Fruit fly (Drosophila melanogaster) whole organism: ENCODE results near the gene CG6927.

Experiments used
- CG8478 ChIP-seq: fragments of >200 bp; optimal IDR thresholded peaks from 2 replicates; lab custom pipeline; 2018; ENCODE audit warnings: inconsistent platforms
- Dll ChIP-seq: fragments of >200 bp; optimal IDR thresholded peaks from 2 replicates; lab custom pipeline; 2017
- EcR ChIP-seq, 2 experiments: fragments of >200 bp; optimal IDR thresholded peaks; 2 replicates each; lab custom pipeline; 2017; ENCODE audit warnings: missing biosample characterization in 2 of 2, missing genetic modification characterization in 2 of 2, missing genetic modification reagents in 2 of 2
- psq ChIP-seq: fragments of >200 bp; optimal IDR thresholded peaks from 2 replicates; lab custom pipeline; 2017
- usp ChIP-seq: fragments of >200 bp; optimal IDR thresholded peaks from 2 replicates; lab custom pipeline; 2017; ENCODE audit warnings: missing biosample characterization, missing genetic modification characterization, mixed read lengths

DNA sequence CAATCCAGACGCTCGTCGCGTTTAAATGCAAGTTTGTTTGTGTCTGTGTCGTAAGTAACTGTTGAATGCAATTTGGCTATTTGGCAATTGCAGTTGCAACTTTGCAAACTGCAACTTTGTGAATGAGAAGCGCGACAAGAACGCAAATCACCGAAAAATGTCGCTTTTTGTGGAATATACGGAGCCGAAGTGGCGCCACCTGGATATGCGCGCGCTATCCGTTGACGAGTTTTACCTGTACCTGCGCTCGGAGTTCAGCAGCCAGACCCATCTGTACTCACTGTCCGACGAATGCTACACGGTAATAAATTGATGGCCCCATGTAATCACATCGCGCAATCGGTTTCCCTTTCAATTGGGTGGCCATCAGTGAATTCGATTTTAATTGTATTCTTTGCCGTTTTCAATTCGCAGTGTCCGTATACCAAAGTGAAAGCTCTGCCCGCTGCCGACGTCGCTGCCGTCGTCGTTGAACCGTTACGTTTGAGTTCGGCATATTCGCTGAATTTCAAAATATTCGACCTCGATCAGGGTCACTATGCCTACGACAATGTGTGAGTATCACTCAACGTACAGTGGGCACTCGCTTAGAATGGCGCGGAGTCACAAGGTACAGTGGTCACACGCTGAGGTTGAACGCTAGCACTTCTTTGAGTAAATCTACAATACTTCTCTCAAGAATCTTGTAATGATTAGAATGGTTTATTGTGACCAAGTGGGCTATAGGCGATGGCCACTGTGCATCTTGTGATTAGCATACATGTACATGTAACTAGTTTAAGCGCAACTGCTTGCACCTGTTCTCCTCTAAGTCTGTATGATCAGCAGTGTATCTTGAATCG is 12.6 kb downstream of the CG6927 start:
- TF ChIP-seq usp (GFP tag; lab: Kevin White, UChicago), result no peak
- TF ChIP-seq EcR (GFP tag; optimal IDR thresholded peaks at IDR 0.05; lab: Kevin White, UChicago), result no peak
- no peak for TF ChIP-seq CG8478
- no peak for TF ChIP-seq Dll (lab: Kevin White, UChicago)
- no peak for TF ChIP-seq psq (lab: Kevin White, UChicago)
